Worm (Caenorhabditis elegans) whole organism, L4 larva: ENCODE measurements around the gene ntl-9.

ENCODE experiments used
- D1046.2 ChIP-seq: fragments of 200-800 bp; sonication (Bioruptor generic); IDR thresholded peaks from 2 replicates; pipeline ENCODE4 v1.3.6; 2022; ENCODE audit warnings: missing genetic modification characterization, missing compliant biosample characterization
- F37D6.2 ChIP-seq: sonication (generic microtip); optimal IDR thresholded peaks from 2 replicates; lab custom pipeline; 2016; ENCODE audit warnings: mild to moderate bottlenecking, missing genetic modification characterization, missing compliant biosample characterization
- F44E2.7 ChIP-seq: fragments of 200-800 bp; sonication (Bioruptor generic); IDR thresholded peaks from 2 replicates; pipeline ENCODE4 v2.1.2; 2022; ENCODE audit warnings: missing genetic modification characterization, missing compliant biosample characterization
- F49E8.2 ChIP-seq: sonication (generic microtip); optimal IDR thresholded peaks from 2 replicates; lab custom pipeline; 2016; ENCODE audit warnings: missing compliant biosample characterization, mild to moderate bottlenecking, missing genetic modification characterization, borderline replicate concordance
- T26A8.4 ChIP-seq: fragments of 200-800 bp; sonication (Bioruptor generic); IDR thresholded peaks from 2 replicates; pipeline ENCODE4 v1.3.6; 2022; ENCODE audit warnings: missing genetic modification characterization, missing compliant biosample characterization
- Y5F2A.4 ChIP-seq: fragments of 200-800 bp; sonication (Bioruptor generic); optimal IDR thresholded peaks from 2 replicates; lab custom pipeline; 2018; ENCODE audit warnings: mild to moderate bottlenecking, missing genetic modification characterization, missing compliant biosample characterization
- Y75B8A.6 ChIP-seq: fragments of 200-800 bp; sonication (Bioruptor generic); IDR thresholded peaks from 2 replicates; pipeline ENCODE4 v1.3.6; 2022; ENCODE audit warnings: missing genetic modification reagents, missing genetic modification characterization, missing compliant biosample characterization
- ZK337.2 ChIP-seq: fragments of 200-800 bp; sonication (Bioruptor generic); IDR thresholded peaks from 2 replicates; pipeline ENCODE4 v1.3.6; 2022; ENCODE audit warnings: missing genetic modification reagents, missing genetic modification characterization, missing compliant biosample characterization
- aha-1 ChIP-seq: fragments of 150-350 bp; peaks from one replicate; lab custom pipeline; 2014; ENCODE audit warnings: missing biosample characterization, missing genetic modification characterization
- ceh-28 ChIP-seq: fragments of 150-350 bp; optimal IDR thresholded peaks from 2 replicates; lab custom pipeline; 2014; ENCODE audit warnings: missing biosample characterization, missing genetic modification reagents, missing genetic modification characterization
- ceh-62 ChIP-seq: sonication (generic microtip); optimal IDR thresholded peaks from 2 replicates; lab custom pipeline; 2017; ENCODE audit warnings: missing biosample characterization, missing genetic modification characterization
- daf-16 ChIP-seq, 3 experiments: sonication (generic microtip); optimal IDR thresholded peaks; 2 replicates each; lab custom pipeline; 2016 to 2017; ENCODE audit warnings: missing genetic modification characterization in 3 of 3, missing genetic modification reagents in 3 of 3, mild to moderate bottlenecking in 2 of 3, missing compliant biosample characterization in 2 of 3, missing biosample characterization in 1 of 3, moderate library complexity in 1 of 3
- daf-8 ChIP-seq: fragments of 200-800 bp; sonication (Bioruptor generic); IDR thresholded peaks from 2 replicates; pipeline ENCODE4 v1.3.6; 2022; ENCODE audit warnings: missing genetic modification characterization, missing compliant biosample characterization
- dmd-6 ChIP-seq: fragments of 200-800 bp; sonication (Bioruptor generic); IDR thresholded peaks from 2 replicates; pipeline ENCODE4 v1.3.6; 2022; ENCODE audit warnings: missing genetic modification reagents, missing genetic modification characterization, missing compliant biosample characterization
- dmd-9 ChIP-seq: fragments of 200-800 bp; sonication (Bioruptor generic); IDR thresholded peaks from 2 replicates; pipeline ENCODE4 v1.3.6; 2022; ENCODE audit warnings: missing genetic modification reagents, missing genetic modification characterization, missing compliant biosample characterization
- dpl-1 ChIP-seq: fragments of 150-350 bp; optimal IDR thresholded peaks from 2 replicates; lab custom pipeline; 2014; ENCODE audit warnings: missing biosample characterization, missing genetic modification reagents, missing genetic modification characterization
- egl-27 ChIP-seq: sonication (generic microtip); optimal IDR thresholded peaks from 3 replicates; lab custom pipeline; 2017; ENCODE audit warnings: missing biosample characterization, missing genetic modification reagents, missing genetic modification characterization
- fos-1 ChIP-seq: fragments of 150-350 bp; optimal IDR thresholded peaks from 2 replicates; lab custom pipeline; 2014; ENCODE audit warnings: missing biosample characterization, missing genetic modification characterization
- gei-8 ChIP-seq: fragments of 200-800 bp; sonication (Bioruptor generic); optimal IDR thresholded peaks from 2 replicates; lab custom pipeline; 2018; ENCODE audit warnings: mild to moderate bottlenecking, missing genetic modification characterization, missing compliant biosample characterization
- hif-1 ChIP-seq, 2 experiments: sonication (generic microtip); optimal IDR thresholded peaks; 2 replicates each; lab custom pipeline; 2016 to 2017; ENCODE audit warnings: missing compliant biosample characterization in 2 of 2, missing genetic modification characterization in 2 of 2, missing genetic modification reagents in 2 of 2, missing genotype in 2 of 2, mild to moderate bottlenecking in 1 of 2
- hlh-11 ChIP-seq: fragments of 200-800 bp; sonication (Bioruptor generic); optimal IDR thresholded peaks from 2 replicates; lab custom pipeline; 2018; ENCODE audit warnings: mild to moderate bottlenecking, missing genetic modification characterization, missing compliant biosample characterization
- jun-1 ChIP-seq: fragments of 150-350 bp; optimal IDR thresholded peaks from 2 replicates; lab custom pipeline; 2014; ENCODE audit warnings: missing biosample characterization, missing genetic modification reagents, missing genetic modification characterization
- lin-13 ChIP-seq: fragments of 150-350 bp; optimal IDR thresholded peaks from 2 replicates; lab custom pipeline; 2014; ENCODE audit warnings: missing biosample characterization, missing genetic modification reagents, missing genetic modification characterization
- lin-29 ChIP-seq: fragments of 200-800 bp; sonication (Bioruptor generic); IDR thresholded peaks from 2 replicates; pipeline ENCODE4 v1.3.6; 2022; ENCODE audit warnings: missing genetic modification reagents, missing genetic modification characterization, missing compliant biosample characterization
- lin-38 ChIP-seq: fragments of 200-800 bp; sonication (Bioruptor generic); IDR thresholded peaks from 2 replicates; pipeline ENCODE4 v1.3.6; 2022; ENCODE audit warnings: missing genetic modification reagents, missing genetic modification characterization, missing compliant biosample characterization
- madf-9 ChIP-seq: fragments of 200-800 bp; sonication (Bioruptor generic); conservative IDR thresholded peaks from 2 replicates; pipeline ENCODE4 v1.3.6; 2022; ENCODE audit warnings: missing genetic modification reagents, missing genetic modification characterization, missing compliant biosample characterization
- mdl-1 ChIP-seq, 2 experiments: fragments of 150-350 bp in 1 of 2; sonication (generic microtip) in 1 of 2; optimal IDR thresholded peaks; 2 replicates each; lab custom pipeline; 2014 to 2017; ENCODE audit warnings: missing biosample characterization in 2 of 2, missing genetic modification characterization in 2 of 2
- mep-1 ChIP-seq: fragments of 150-350 bp; sonication (generic microtip); optimal IDR thresholded peaks from 3 replicates; lab custom pipeline; 2014; ENCODE audit warnings: missing biosample characterization, missing genetic modification characterization
- nhr-10 ChIP-seq: fragments of 150-350 bp; optimal IDR thresholded peaks from 2 replicates; lab custom pipeline; 2014; ENCODE audit warnings: missing biosample characterization, missing genetic modification characterization
- nhr-102 ChIP-seq: sonication (generic microtip); optimal IDR thresholded peaks from 2 replicates; lab custom pipeline; 2016; ENCODE audit warnings: mild to moderate bottlenecking, missing genetic modification characterization, moderate library complexity, missing compliant biosample characterization
- nhr-11 ChIP-seq: fragments of 150-350 bp; optimal IDR thresholded peaks from 2 replicates; lab custom pipeline; 2014; ENCODE audit warnings: missing biosample characterization, missing genetic modification characterization
- nhr-28 ChIP-seq: fragments of 150-350 bp; optimal IDR thresholded peaks from 2 replicates; lab custom pipeline; 2014; ENCODE audit warnings: missing biosample characterization, missing genetic modification characterization
- nhr-41 ChIP-seq: fragments of 200-800 bp; sonication (Bioruptor generic); IDR thresholded peaks from 2 replicates; pipeline ENCODE4 v1.3.6; 2022; ENCODE audit warnings: missing genetic modification reagents, missing genetic modification characterization, missing compliant biosample characterization
- nhr-48 ChIP-seq: sonication (generic microtip); optimal IDR thresholded peaks from 2 replicates; lab custom pipeline; 2016; ENCODE audit warnings: mild to moderate bottlenecking, missing genetic modification characterization, missing compliant biosample characterization
- nhr-77 ChIP-seq: fragments of 150-350 bp; optimal IDR thresholded peaks from 2 replicates; lab custom pipeline; 2014; ENCODE audit warnings: missing biosample characterization, missing genetic modification characterization
- php-3 ChIP-seq: fragments of 200-800 bp; sonication (Bioruptor generic); IDR thresholded peaks from 2 replicates; pipeline ENCODE4 v1.3.6; 2022; ENCODE audit warnings: missing genetic modification reagents, missing genetic modification characterization, missing compliant biosample characterization
- rbr-2 ChIP-seq: sonication (generic microtip); optimal IDR thresholded peaks from 2 replicates; lab custom pipeline; 2016; ENCODE audit warnings: missing genotype, missing genetic modification characterization, missing compliant biosample characterization
- sdz-12 ChIP-seq: fragments of 200-800 bp; sonication (Bioruptor generic); optimal IDR thresholded peaks from 2 replicates; lab custom pipeline; 2018; ENCODE audit warnings: mild to moderate bottlenecking, missing genetic modification characterization, missing compliant biosample characterization
- set-16 ChIP-seq: fragments of 200-800 bp; sonication (Bioruptor generic); IDR thresholded peaks from 2 replicates; pipeline ENCODE4 v1.3.6; 2022; ENCODE audit warnings: missing genetic modification reagents, missing genetic modification characterization, missing compliant biosample characterization
- skn-1 ChIP-seq: fragments of 150-350 bp; optimal IDR thresholded peaks from 2 replicates; lab custom pipeline; 2014; ENCODE audit warnings: missing biosample characterization, missing genetic modification characterization
- snpc-1.2 ChIP-seq: fragments of 200-800 bp; sonication (Bioruptor generic); IDR thresholded peaks from 2 replicates; pipeline ENCODE4 v1.3.6; 2022; ENCODE audit warnings: missing genetic modification reagents, missing genetic modification characterization, missing compliant biosample characterization
- spr-3 ChIP-seq: fragments of 200-800 bp; sonication (Bioruptor generic); optimal IDR thresholded peaks from 2 replicates; lab custom pipeline; 2018; ENCODE audit warnings: mild to moderate bottlenecking, missing genetic modification characterization, missing compliant biosample characterization
- tag-97 ChIP-seq: fragments of 200-800 bp; sonication (Bioruptor generic); IDR thresholded peaks from 2 replicates; pipeline ENCODE4 v1.3.6; 2022; ENCODE audit warnings: missing genetic modification characterization, missing compliant biosample characterization
- unc-130 ChIP-seq: sonication (generic microtip); optimal IDR thresholded peaks from 2 replicates; lab custom pipeline; 2016; ENCODE audit warnings: missing genetic modification reagents, missing genetic modification characterization, missing compliant biosample characterization
- unc-62 ChIP-seq, 3 experiments: fragments of 150-350 bp in 1 of 3; sonication (generic microtip); optimal IDR thresholded peaks in 2 of 3; peaks in 1 of 3; 1 replicate in 1 of 3; 2 replicates in 2 of 3; lab custom pipeline; 2014 to 2017; ENCODE audit warnings: missing biosample characterization in 3 of 3, missing genetic modification characterization in 3 of 3, missing genetic modification reagents in 3 of 3, missing genotype in 1 of 3
- zip-11 ChIP-seq: fragments of 200-800 bp; sonication (Bioruptor generic); IDR thresholded peaks from 2 replicates; pipeline ENCODE4 v1.3.6; 2022; ENCODE audit warnings: missing genetic modification characterization, missing compliant biosample characterization
- ztf-7 ChIP-seq: fragments of 150-350 bp; optimal IDR thresholded peaks from 2 replicates; lab custom pipeline; 2014; ENCODE audit warnings: missing biosample characterization, missing genetic modification characterization

Gene ntl-9

DNA sequence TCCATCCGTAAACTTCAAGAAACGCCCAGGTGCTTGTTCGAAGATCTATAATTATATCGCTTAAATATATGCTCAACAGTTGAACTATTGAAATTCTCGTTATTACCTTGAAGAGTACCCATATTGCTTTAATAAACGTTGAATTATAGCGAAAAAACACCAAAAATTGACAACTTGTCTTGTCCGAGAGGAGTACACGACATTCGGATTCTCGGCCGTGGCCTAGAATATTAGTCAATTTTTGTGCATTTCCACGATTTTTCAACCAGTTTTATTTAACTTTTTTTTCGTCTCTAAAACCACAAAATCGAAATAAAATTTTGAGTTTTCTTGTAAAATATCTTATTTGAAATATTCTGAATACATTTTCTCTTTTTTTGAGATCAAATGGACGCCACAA lies 32.0 kb upstream of the ntl-9 start, which contains the start of the genes F26F4.9 and cee-1 (continued):
- TF ChIP-seq fos-1 (tag; lab: Kevin White, UChicago), result no peak
- no peak for TF ChIP-seq nhr-102 (tag; lab: Kevin White, UChicago)
- peak; percentile 73 for TF ChIP-seq ZK337.2 (GFP tag; lab: Robert Waterston, UW)
- no peak for TF ChIP-seq set-16 (GFP tag; lab: Robert Waterston, UW)
- no peak for TF ChIP-seq nhr-11
- no peak for TF ChIP-seq daf-16 (GFP tag; optimal IDR thresholded peaks at IDR 0.05; lab: Kevin White, UChicago)
- TF ChIP-seq daf-16 (tag; optimal IDR thresholded peaks at IDR 0.05; lab: Kevin White, UChicago), result peak; percentile 33
- TF ChIP-seq mep-1, result peak; percentile 38
- peak; percentile 19; the same call in 1 of the 2 replicates for TF ChIP-seq dmd-6 (GFP tag; lab: Robert Waterston, UW)
- TF ChIP-seq jun-1 (tag; lab: Kevin White, UChicago), result no peak
- TF ChIP-seq tag-97, result no peak
- peak; percentile 86 for TF ChIP-seq aha-1 (tag; lab: Kevin White, UChicago)
- no peak for TF ChIP-seq D1046.2 (GFP tag; lab: Robert Waterston, UW)
- TF ChIP-seq nhr-41 (GFP tag; lab: Robert Waterston, UW), result no peak
- TF ChIP-seq hif-1 (tag; optimal IDR thresholded peaks at IDR 0.05; lab: Kevin White, UChicago), result peak in 1 of 2 experiments; percentile 70
- no peak for TF ChIP-seq lin-29 (GFP tag; lab: Robert Waterston, UW)
- TF ChIP-seq nhr-77 (tag; lab: Kevin White, UChicago), result no peak
- TF ChIP-seq hlh-11 (tag; lab: Kevin White, UChicago), result peak; percentile 3
- no peak for TF ChIP-seq ceh-28 (tag; lab: Kevin White, UChicago)
- TF ChIP-seq snpc-1.2 (GFP tag; lab: Robert Waterston, UW), result no peak
- no peak for TF ChIP-seq skn-1 (tag; lab: Kevin White, UChicago)
- TF ChIP-seq ceh-62 (tag; lab: Kevin White, UChicago), result no peak
- TF ChIP-seq mdl-1 (tag; optimal IDR thresholded peaks at IDR 0.05; lab: Kevin White, UChicago), result no peak
- no peak for TF ChIP-seq egl-27 (tag; lab: Kevin White, UChicago)
- TF ChIP-seq nhr-28 (tag; lab: Kevin White, UChicago), result peak; percentile 8
- TF ChIP-seq zip-11 (GFP tag; lab: Robert Waterston, UW), result no peak
- TF ChIP-seq F37D6.2 (tag; lab: Kevin White, UChicago), result no peak
- TF ChIP-seq daf-8 (GFP tag; lab: Robert Waterston, UW), result no peak
- TF ChIP-seq Y5F2A.4 (GFP tag; lab: Kevin White, UChicago), result no peak
- no peak for TF ChIP-seq lin-38
- 0 out of 2 replicates have a peak, but pooled peaks have one; percentile 37 for TF ChIP-seq dmd-9 (GFP tag; lab: Robert Waterston, UW)
- no peak for TF ChIP-seq ztf-7 (tag; lab: Kevin White, UChicago)
- TF ChIP-seq F44E2.7 (GFP tag; lab: Robert Waterston, UW), result no peak
- TF ChIP-seq F49E8.2 (tag; lab: Kevin White, UChicago), result peak; percentile 4
- no peak for TF ChIP-seq nhr-48 (tag; lab: Kevin White, UChicago)
- no peak for TF ChIP-seq gei-8 (GFP tag; lab: Kevin White, UChicago)
- TF ChIP-seq php-3 (GFP tag; lab: Robert Waterston, UW), result no peak
- TF ChIP-seq T26A8.4 (GFP tag; lab: Robert Waterston, UW), result no peak
- no peak for TF ChIP-seq unc-62 (GFP tag; optimal IDR thresholded peaks at IDR 0.05 in 1 of 2; lab: Kevin White, UChicago)
- TF ChIP-seq unc-62 (tag; optimal IDR thresholded peaks at IDR 0.05; lab: Kevin White, UChicago), result no peak
- TF ChIP-seq sdz-12 (GFP tag; lab: Kevin White, UChicago), result no peak
- TF ChIP-seq unc-130, result peak; percentile 86
- no peak for TF ChIP-seq lin-13 (GFP tag; lab: Kevin White, UChicago)
- TF ChIP-seq dpl-1 (GFP tag; lab: Kevin White, UChicago), result peak; percentile 78
- TF ChIP-seq rbr-2 (tag; lab: Kevin White, UChicago), result peak; percentile 32
- no peak for TF ChIP-seq madf-9 (GFP tag; lab: Robert Waterston, UW)
- TF ChIP-seq spr-3 (GFP tag; lab: Kevin White, UChicago), result no peak
- TF ChIP-seq Y75B8A.6 (GFP tag; lab: Robert Waterston, UW), result no peak
- no peak for TF ChIP-seq nhr-10 (tag; lab: Kevin White, UChicago)
- TF ChIP-seq, all 104 proteins: peak for 17
